Fruit fly (Drosophila melanogaster): ENCODE results near the gene CG17328.

CG17328 gene

dm6 chr2L:16275809-16276178, 23.9 kb upstream of the CG17328 start (continued):
- peak; percentile 17 for TF ChIP-seq CG12299 (tag; optimal IDR thresholded peaks at IDR 0.05)
- TF ChIP-seq CG3838 (GFP tag; optimal IDR thresholded peaks at IDR 0.05): peak; percentile 17
- TF ChIP-seq CG12391 (tag; optimal IDR thresholded peaks at IDR 0.05): peak; percentile 51
- TF ChIP-seq CG11723 (GFP tag; optimal IDR thresholded peaks at IDR 0.05): peak; percentile 22
- TF ChIP-seq CG2678 (tag; optimal IDR thresholded peaks at IDR 0.05): peak; percentile 75
- TF ChIP-seq lilli (GFP tag; optimal IDR thresholded peaks at IDR 0.05): peak; percentile 45
- peak; percentile 15 for TF ChIP-seq YL-1 (GFP tag; optimal IDR thresholded peaks at IDR 0.05)
- peak; percentile 68 for TF ChIP-seq CG14014 (GFP tag; IDR thresholded peaks at IDR 0.05)
- TF ChIP-seq Poxn (GFP tag; IDR thresholded peaks at IDR 0.05): no peak
- TF ChIP-seq org-1 (GFP tag; optimal IDR thresholded peaks at IDR 0.05): peak; percentile 55
- TF ChIP-seq Xrp1 (GFP tag; IDR thresholded peaks at IDR 0.05): peak; percentile 38; the same call in 1 of the 2 replicates
- peak; percentile 40 for TF ChIP-seq Asciz (GFP tag; optimal IDR thresholded peaks at IDR 0.05)
- peak; percentile 24 for TF ChIP-seq CG16815 (GFP tag; optimal IDR thresholded peaks at IDR 0.05)
- TF ChIP-seq CG6175 (GFP tag; IDR thresholded peaks at IDR 0.05): no peak
- TF ChIP-seq vvl (GFP tag; IDR thresholded peaks at IDR 0.05): 0 out of 2 replicates have a peak, but pooled peaks have one; percentile 46
- peak; percentile 34 for TF ChIP-seq CG12155 (GFP tag; optimal IDR thresholded peaks at IDR 0.05)
- TF ChIP-seq CG2875 (GFP tag; optimal IDR thresholded peaks at IDR 0.05): peak; percentile 23
- peak; percentile 45 for TF ChIP-seq CG12071 (GFP tag; optimal IDR thresholded peaks at IDR 0.05)
- TF ChIP-seq nmo (GFP tag; optimal IDR thresholded peaks at IDR 0.05): peak; percentile 53
- no peak for TF ChIP-seq corto (GFP tag; optimal IDR thresholded peaks at IDR 0.05)
- no peak for TF ChIP-seq danr (GFP tag; IDR thresholded peaks at IDR 0.05)
- 0 out of 3 replicates have a peak, but pooled peaks have one; percentile 18 for TF ChIP-seq CG11456 (GFP tag; IDR thresholded peaks at IDR 0.05)
- peak; percentile 28 for TF ChIP-seq CG13424 (tag; optimal IDR thresholded peaks at IDR 0.05)
- TF ChIP-seq D19A (tag; optimal IDR thresholded peaks at IDR 0.05): peak; percentile 42
- TF ChIP-seq BEAF-32 (GFP tag; optimal IDR thresholded peaks at IDR 0.05): no peak
- peak; percentile 42; the same call in 1 of the 2 replicates for TF ChIP-seq CG32772 (GFP tag; IDR thresholded peaks at IDR 0.05)
- TF ChIP-seq CG15601 (tag; optimal IDR thresholded peaks at IDR 0.05): peak; percentile 8
- peak; percentile 55 for TF ChIP-seq seq (GFP tag; IDR thresholded peaks at IDR 0.05)
- peak; percentile 24 for TF ChIP-seq CG9437 (GFP tag; optimal IDR thresholded peaks at IDR 0.05)
- TF ChIP-seq CG6654 (GFP tag; optimal IDR thresholded peaks at IDR 0.05): no peak
- TF ChIP-seq CG6854 (GFP tag; optimal IDR thresholded peaks at IDR 0.05): peak; percentile 45
- no peak for TF ChIP-seq Mes4 (GFP tag; optimal IDR thresholded peaks at IDR 0.05)
- TF ChIP-seq Fer3 (tag; optimal IDR thresholded peaks at IDR 0.05): peak; percentile 52
- TF ChIP-seq ewg (GFP tag; optimal IDR thresholded peaks at IDR 0.05): no peak
- no peak for TF ChIP-seq CrebB (tag; optimal IDR thresholded peaks at IDR 0.05)
- TF ChIP-seq Med (GFP tag): peak; percentile 84
- peak; percentile 15; the same call in 1 of the 2 replicates for TF ChIP-seq E2f1 (GFP tag; IDR thresholded peaks at IDR 0.05)
- TF ChIP-seq Ssrp (tag; optimal IDR thresholded peaks at IDR 0.05): peak; percentile 49
- peak; percentile 39 for TF ChIP-seq Hand (GFP tag; optimal IDR thresholded peaks at IDR 0.05)
- TF ChIP-seq Atf6 (GFP tag; IDR thresholded peaks at IDR 0.05): peak; percentile 62; the same call in 1 of the 2 replicates
- TF ChIP-seq CG10654 (GFP tag; optimal IDR thresholded peaks at IDR 0.05): no peak
- peak; percentile 51 for TF ChIP-seq CG8924 (tag; optimal IDR thresholded peaks at IDR 0.05)
- no peak for TF ChIP-seq Antp (GFP tag; optimal IDR thresholded peaks at IDR 0.05)
- TF ChIP-seq CG3995 (GFP tag; optimal IDR thresholded peaks at IDR 0.05): no peak
- no peak for TF ChIP-seq gfzf (GFP tag; optimal IDR thresholded peaks at IDR 0.05)
- TF ChIP-seq z (GFP tag; IDR thresholded peaks at IDR 0.05): no peak
- peak; percentile 62 for TF ChIP-seq Oli (tag; optimal IDR thresholded peaks at IDR 0.05)
- peak; percentile 55 for TF ChIP-seq CG13775 (GFP tag; optimal IDR thresholded peaks at IDR 0.05)
- TF ChIP-seq fd3F (GFP tag; optimal IDR thresholded peaks at IDR 0.05): peak; percentile 2
- TF ChIP-seq CG6683 (GFP tag; optimal IDR thresholded peaks at IDR 0.05): peak; percentile 40
- TF ChIP-seq NC2α (GFP tag; optimal IDR thresholded peaks at IDR 0.05): no peak

All from whole organism, embryonic.